Fruit fly (Drosophila melanogaster) whole organism, wandering third instar larva: ENCODE results near the gene cni.

Source experiments
- CG9705 ChIP-seq: fragments of 200-800 bp; sonication (Bioruptor generic); optimal IDR thresholded peaks from 2 replicates; lab custom pipeline; 2018; ENCODE audit warnings: missing biosample characterization, mild to moderate bottlenecking, missing genetic modification characterization
- Jra ChIP-seq: sonication (Bioruptor generic); optimal IDR thresholded peaks from 2 replicates; lab custom pipeline; 2016; ENCODE audit warnings: missing biosample characterization, missing genetic modification characterization
- fru ChIP-seq: fragments of 200-800 bp; sonication (Bioruptor generic); optimal IDR thresholded peaks from 3 replicates; lab custom pipeline; 2016; ENCODE audit warnings: missing biosample characterization, mild to moderate bottlenecking, missing genetic modification characterization
- jim ChIP-seq: fragments of 175-275, 200-325 bp; sonication (Bioruptor generic); optimal IDR thresholded peaks from 2 replicates; lab custom pipeline; 2016; ENCODE audit warnings: missing biosample characterization, mild to moderate bottlenecking, missing genetic modification characterization

- no peak for TF ChIP-seq fru (GFP tag; lab: Kevin White, UChicago)
- TF ChIP-seq jim = no peak
- TF ChIP-seq Jra (GFP tag; lab: Kevin White, UChicago) = no peak
- no peak for TF ChIP-seq CG9705
Measured at dm6 chr2L:16326892-16327291, 16.4 kb upstream of the cni start, which contains the start of gene CG4278.
